Fruit fly (Drosophila melanogaster): ENCODE measurements around the gene lin-52.

lin-52 gene

dm6 chrX:5752838-5753237 lies 1.9 kb downstream of the lin-52 start:
- TF ChIP-seq CG17806 (tag; optimal IDR thresholded peaks at IDR 0.05) (no peak), Snoo (tag; optimal IDR thresholded peaks at IDR 0.05) (no peak), Pif1A (GFP tag; optimal IDR thresholded peaks at IDR 0.05) (no peak)

dm6 chrX:5751949-5752348 lies 2.8 kb downstream of the lin-52 start, which contains the start of gene CG15772:
Gene CG15772 (plus strand): TSS chrX:5752249.
- no peak for TF ChIP-seq CG9948 (tag; optimal IDR thresholded peaks at IDR 0.05)
- no peak for TF ChIP-seq CG4496 (GFP tag; IDR thresholded peaks at IDR 0.05)
- TF ChIP-seq CG8159 (tag; optimal IDR thresholded peaks at IDR 0.05): no peak
- TF ChIP-seq CG15710 (tag; optimal IDR thresholded peaks at IDR 0.05): no peak
- TF ChIP-seq Pif1A (GFP tag; optimal IDR thresholded peaks at IDR 0.05): no peak
- TF ChIP-seq CG32121 (GFP tag; IDR thresholded peaks at IDR 0.05): no peak
- no peak for TF ChIP-seq Snoo (tag; optimal IDR thresholded peaks at IDR 0.05)
- no peak for TF ChIP-seq D1 (tag; optimal IDR thresholded peaks at IDR 0.05)
- no peak for TF ChIP-seq EcR (GFP tag; optimal IDR thresholded peaks at IDR 0.05)
- TF ChIP-seq CG12605 (GFP tag; IDR thresholded peaks at IDR 0.05): no peak
- TF ChIP-seq CG13204 (GFP tag; optimal IDR thresholded peaks at IDR 0.05): no peak
- no peak for TF ChIP-seq CG34367 (tag; optimal IDR thresholded peaks at IDR 0.05)
- TF ChIP-seq fd96Ca (GFP tag; IDR thresholded peaks at IDR 0.05): no peak
- TF ChIP-seq rn (GFP tag; IDR thresholded peaks at IDR 0.05): no peak
- TF ChIP-seq CG17806 (tag; optimal IDR thresholded peaks at IDR 0.05): no peak
- no peak for TF ChIP-seq Ets98B (GFP tag; IDR thresholded peaks at IDR 0.05)
- TF ChIP-seq gl (tag; optimal IDR thresholded peaks at IDR 0.05): no peak
- TF ChIP-seq CG10348 (GFP tag; IDR thresholded peaks at IDR 0.05): no peak

dm6 chrX:5746864-5747861 lies 7.6 kb downstream of the lin-52 start, which contains the start of the genes IntS6 and Rtel1:
Gene IntS6 (minus strand): TSS chrX:5747254.
Gene Rtel1 (plus strand): TSS chrX:5747747.
- TF ChIP-seq CG9948 (tag; optimal IDR thresholded peaks at IDR 0.05) (peak; percentile 85), CG8301 (tag; optimal IDR thresholded peaks at IDR 0.05) (peak; percentile 87), CG17806 (tag; optimal IDR thresholded peaks at IDR 0.05) (peak; percentile 86), D1 (tag; optimal IDR thresholded peaks at IDR 0.05) (no peak), CG12605 (GFP tag; IDR thresholded peaks at IDR 0.05) (peak; percentile 76), CG34367 (tag; optimal IDR thresholded peaks at IDR 0.05) (peak; percentile 86), CG8159 (tag; optimal IDR thresholded peaks at IDR 0.05) (peak; percentile 89), fd96Ca (GFP tag; IDR thresholded peaks at IDR 0.05) (peak; percentile 89), CG32121 (GFP tag; IDR thresholded peaks at IDR 0.05) (peak; percentile 85), EcR (GFP tag; optimal IDR thresholded peaks at IDR 0.05) (peak; percentile 45), CG4496 (GFP tag; IDR thresholded peaks at IDR 0.05) (peak; percentile 90), CG15710 (tag; optimal IDR thresholded peaks at IDR 0.05) (peak; percentile 90), Pif1B (GFP tag; optimal IDR thresholded peaks at IDR 0.05) (peak; percentile 85), gl (tag; optimal IDR thresholded peaks at IDR 0.05) (peak; percentile 77), CG14655 (GFP tag; optimal IDR thresholded peaks at IDR 0.05) (peak; percentile 87), Snoo (tag; optimal IDR thresholded peaks at IDR 0.05) (peak; percentile 86), CG10348 (GFP tag; IDR thresholded peaks at IDR 0.05) (peak; percentile 72), rn (GFP tag; IDR thresholded peaks at IDR 0.05) (peak; percentile 76), CG13204 (GFP tag; optimal IDR thresholded peaks at IDR 0.05) (peak; percentile 40), Pif1A (GFP tag; optimal IDR thresholded peaks at IDR 0.05) (peak; percentile 88), Ets98B (GFP tag; IDR thresholded peaks at IDR 0.05) (peak; percentile 84)

dm6 chrX:5745840-5746815 lies 8.6 kb downstream of the lin-52 start:
- peak; percentile 50 for TF ChIP-seq gl (tag; optimal IDR thresholded peaks at IDR 0.05)
- no peak for TF ChIP-seq CG13204 (GFP tag; optimal IDR thresholded peaks at IDR 0.05)
- TF ChIP-seq CG9948 (tag; optimal IDR thresholded peaks at IDR 0.05): peak; percentile 56
- peak; percentile 73 for TF ChIP-seq CG8159 (tag; optimal IDR thresholded peaks at IDR 0.05)
- TF ChIP-seq CG32121 (GFP tag; IDR thresholded peaks at IDR 0.05): peak; percentile 72
- TF ChIP-seq CG4496 (GFP tag; IDR thresholded peaks at IDR 0.05): peak; percentile 92
- TF ChIP-seq Ets98B (GFP tag; IDR thresholded peaks at IDR 0.05): peak; percentile 86
- peak; percentile 86 for TF ChIP-seq CG12605 (GFP tag; IDR thresholded peaks at IDR 0.05)
- TF ChIP-seq CG8301 (tag; optimal IDR thresholded peaks at IDR 0.05): peak; percentile 75
- TF ChIP-seq Pif1A (GFP tag; optimal IDR thresholded peaks at IDR 0.05): peak; percentile 71
- peak; percentile 75; the same call in 1 of the 2 replicates for TF ChIP-seq rn (GFP tag; IDR thresholded peaks at IDR 0.05)
- no peak; the same call in 1 of the 2 replicates for TF ChIP-seq CG10348 (GFP tag; IDR thresholded peaks at IDR 0.05)
- peak; percentile 87 for TF ChIP-seq fd96Ca (GFP tag; IDR thresholded peaks at IDR 0.05)
- no peak for TF ChIP-seq EcR (GFP tag; optimal IDR thresholded peaks at IDR 0.05)
- peak; percentile 69 for TF ChIP-seq CG15710 (tag; optimal IDR thresholded peaks at IDR 0.05)
- TF ChIP-seq Snoo (tag; optimal IDR thresholded peaks at IDR 0.05): peak; percentile 66
- TF ChIP-seq Pif1B (GFP tag; optimal IDR thresholded peaks at IDR 0.05): peak; percentile 56
- peak; percentile 76 for TF ChIP-seq CG14655 (GFP tag; optimal IDR thresholded peaks at IDR 0.05)
- peak; percentile 69 for TF ChIP-seq CG34367 (tag; optimal IDR thresholded peaks at IDR 0.05)
- peak; percentile 57 for TF ChIP-seq CG17806 (tag; optimal IDR thresholded peaks at IDR 0.05)
- TF ChIP-seq D1 (tag; optimal IDR thresholded peaks at IDR 0.05): no peak

All from whole organism, pupa.